Fruit fly (Drosophila melanogaster): ENCODE measurements around the gene CG31373.

- TF ChIP-seq Lpt (GFP tag; optimal IDR thresholded peaks at IDR 0.05) (no peak), ss (GFP tag; optimal IDR thresholded peaks at IDR 0.05) (no peak), CG6163 (GFP tag; IDR thresholded peaks at IDR 0.05) (no peak), CG8119 (GFP tag; IDR thresholded peaks at IDR 0.05) (no peak), Eip78C (GFP tag) (no peak), cyc (GFP tag; optimal IDR thresholded peaks at IDR 0.05) (no peak), Eip75B (GFP tag; optimal IDR thresholded peaks at IDR 0.05) (no peak), CG6854 (GFP tag; optimal IDR thresholded peaks at IDR 0.05) (no peak), fd85E (GFP tag; optimal IDR thresholded peaks at IDR 0.05) (no peak), Ets96B (tag; optimal IDR thresholded peaks at IDR 0.05) (no peak), Blimp-1 (GFP tag; optimal IDR thresholded peaks at IDR 0.05) (no peak), CG6808 (GFP tag; optimal IDR thresholded peaks at IDR 0.05) (no peak), topi (GFP tag; optimal IDR thresholded peaks at IDR 0.05) (no peak), Smox (GFP tag; optimal IDR thresholded peaks at IDR 0.05) (no peak)
Observed at dm6 chr3R:10679911-10680310, 29.3 kb downstream of the CG31373 start.
